Worm (Caenorhabditis elegans) whole organism, late embryonic: Measurements from ENCODE around the gene snu-66.

Experiments used
- K09A11.1 ChIP-seq: sonication (generic microtip); optimal IDR thresholded peaks from 2 replicates; lab custom pipeline; 2017; ENCODE audit warnings: antibody characterized with exemption, mild to moderate bottlenecking, missing genetic modification characterization, missing compliant biosample characterization; ENCODE audit not compliant: insufficient read depth
- che-1 ChIP-seq: sonication (generic microtip); optimal IDR thresholded peaks from 2 replicates; lab custom pipeline; 2016; ENCODE audit warnings: mild to moderate bottlenecking, missing genetic modification characterization, missing compliant biosample characterization

ce11 chrV:7624652-7625051 lies 49.2 kb upstream of the snu-66 start, which contains the start of gene grsp-4:
- no peak for TF ChIP-seq che-1 (tag; lab: Kevin White, UChicago)
- TF ChIP-seq K09A11.1 (tag; lab: Kevin White, UChicago), result no peak
